Worm (Caenorhabditis elegans) whole organism, L4 larva: ENCODE results near the gene mrpl-12.

Experiments used
- duxl-1 ChIP-seq: sonication (generic microtip); optimal IDR thresholded peaks from 2 replicates; lab custom pipeline; 2016; ENCODE audit warnings: mild to moderate bottlenecking, missing genetic modification characterization, moderate library complexity, missing compliant biosample characterization; ENCODE audit not compliant: poor library complexity
- ztf-11 ChIP-seq: fragments of 150-350 bp; optimal IDR thresholded peaks from 2 replicates; lab custom pipeline; 2014; ENCODE audit warnings: missing biosample characterization, missing genetic modification characterization

DNA sequence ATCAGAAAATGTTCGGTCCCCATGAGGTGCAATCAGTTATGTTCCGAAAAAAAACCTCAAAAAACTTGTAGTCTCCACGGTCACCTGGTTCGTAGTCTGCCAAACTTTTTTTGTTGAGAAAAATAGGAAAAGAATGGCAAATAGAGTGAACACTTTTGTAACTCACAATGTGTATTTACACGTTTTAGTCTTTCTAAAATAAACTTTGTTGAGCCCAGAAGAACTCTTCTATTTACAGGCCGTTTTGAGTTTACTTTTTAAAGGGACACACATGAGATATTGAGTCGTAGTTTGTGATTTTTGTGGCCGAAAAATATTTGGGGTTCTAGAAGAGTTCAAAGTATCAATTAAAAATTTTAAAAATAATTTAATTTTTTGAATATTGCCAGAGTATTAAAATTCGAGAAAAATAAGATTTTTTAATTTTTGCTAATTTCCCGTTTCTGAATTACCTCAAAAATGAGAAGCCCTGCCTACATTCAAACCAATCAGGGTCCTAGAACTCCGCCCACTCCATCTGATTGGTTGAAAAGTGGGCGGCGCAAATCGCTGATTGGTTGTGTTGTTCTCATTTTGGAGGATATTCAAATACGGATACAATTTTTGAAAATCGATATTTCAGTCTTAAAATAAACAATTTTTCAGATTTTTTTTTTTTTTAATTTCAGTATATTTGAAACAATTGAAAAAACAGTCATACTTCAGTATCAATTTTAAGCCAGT, 27.1 kb downstream of the mrpl-12 start:
- TF ChIP-seq duxl-1 (no peak), ztf-11 (tag; lab: Kevin White, UChicago) (no peak)
